Worm (Caenorhabditis elegans): ENCODE results near the gene srh-80.

- no peak for TF ChIP-seq cey-2 (tag; optimal IDR thresholded peaks at IDR 0.05; ENCODE audit: borderline replicate concordance, insufficient read depth)
- TF ChIP-seq hif-1 (tag; optimal IDR thresholded peaks at IDR 0.05), result no peak
- no peak for TF ChIP-seq hlh-30 (tag; optimal IDR thresholded peaks at IDR 0.05; ENCODE audit: insufficient read depth)
Measured at ce11 chrV:238094-238493, 18.4 kb downstream of the srh-80 start, which contains the start of gene R02C2.1.

All from whole organism, L4 larva.